Fruit fly (Drosophila melanogaster): ENCODE data around the gene CG6761.

CG6761 gene

dm6 chr3L:9678007-9678497 is 25.3 kb downstream of the CG6761 start (continued):
- TF ChIP-seq CG7839 (tag; optimal IDR thresholded peaks at IDR 0.05) (peak; percentile 13), tap (tag; optimal IDR thresholded peaks at IDR 0.05) (peak; percentile 2), Vsx1 (GFP tag; optimal IDR thresholded peaks at IDR 0.05) (peak; percentile 50), ranshi (GFP tag; IDR thresholded peaks at IDR 0.05) (0 out of 2 replicates have a peak, but pooled peaks have one; percentile 5), CG15479 (GFP tag; optimal IDR thresholded peaks at IDR 0.05) (peak; percentile 92), sqz (GFP tag; optimal IDR thresholded peaks at IDR 0.05) (peak; percentile 13), Optix (GFP tag; IDR thresholded peaks at IDR 0.05) (peak; percentile 12; the same call in 1 of the 3 replicates), tll (GFP tag; optimal IDR thresholded peaks at IDR 0.05) (peak in 1 of 2 experiments; percentile 42), CG18262 (tag; optimal IDR thresholded peaks at IDR 0.05) (peak; percentile 35), CG1233 (GFP tag; optimal IDR thresholded peaks at IDR 0.05) (peak; percentile 26), mam (GFP tag; optimal IDR thresholded peaks at IDR 0.05) (no peak), CG3838 (GFP tag; optimal IDR thresholded peaks at IDR 0.05) (no peak), gem (tag; optimal IDR thresholded peaks at IDR 0.05) (peak; percentile 18), seq (GFP tag; IDR thresholded peaks at IDR 0.05) (no peak), MTF-1 (GFP tag; optimal IDR thresholded peaks at IDR 0.05; ENCODE audit: borderline replicate concordance) (no peak), Dek (tag; optimal IDR thresholded peaks at IDR 0.05) (no peak), zen (tag; optimal IDR thresholded peaks at IDR 0.05) (peak; percentile 4), CG6791 (GFP tag; IDR thresholded peaks at IDR 0.05; ENCODE audit: partially characterized antibody) (0 out of 3 replicates have a peak, but pooled peaks have one; percentile 40), sens-2 (GFP tag; IDR thresholded peaks at IDR 0.05) (peak; percentile 30; the same call in 1 of the 2 replicates), rib (GFP tag; IDR thresholded peaks at IDR 0.05) (no peak), NC2β (GFP tag; optimal IDR thresholded peaks at IDR 0.05) (no peak), gro (GFP tag; optimal IDR thresholded peaks at IDR 0.05) (peak; percentile 14), row (GFP tag; IDR thresholded peaks at IDR 0.05) (peak; percentile 43; the same call in 1 of the 3 replicates), bsh (GFP tag; optimal IDR thresholded peaks at IDR 0.05) (peak; percentile 4 to 14), Xrp1 (GFP tag; IDR thresholded peaks at IDR 0.05) (peak; percentile 33; the same call in 1 of the 2 replicates), yki (optimal IDR thresholded peaks at IDR 0.05) (no peak), kni (GFP tag; optimal IDR thresholded peaks at IDR 0.05) (peak; percentile 24), sens (GFP tag) (peak; percentile 86), CG31388 (GFP tag; optimal IDR thresholded peaks at IDR 0.05) (no peak), Pdp1 (GFP tag; optimal IDR thresholded peaks at IDR 0.05) (peak in 1 of 2 experiments; percentile 37), CG3163 (GFP tag; optimal IDR thresholded peaks at IDR 0.05) (peak; percentile 17), chm (GFP tag; IDR thresholded peaks at IDR 0.05) (0 out of 2 replicates have a peak, but pooled peaks have one; percentile 7), CG4707 (GFP tag; optimal IDR thresholded peaks at IDR 0.05) (peak; percentile 16), CG15601 (tag; optimal IDR thresholded peaks at IDR 0.05) (peak; percentile 15), Ada2b (GFP tag; IDR thresholded peaks at IDR 0.05) (peak; percentile 3; the same call in 1 of the 2 replicates), cg (GFP tag; optimal IDR thresholded peaks at IDR 0.05) (peak; percentile 71), CG17361 (GFP tag; IDR thresholded peaks at IDR 0.05) (0 out of 3 replicates have a peak, but pooled peaks have one; percentile 35), CG10321 (GFP tag; IDR thresholded peaks at IDR 0.05) (peak; percentile 68), grau (tag; optimal IDR thresholded peaks at IDR 0.05) (peak; percentile 85), knrl (GFP tag; IDR thresholded peaks at IDR 0.05; ENCODE audit: partially characterized antibody) (0 out of 3 replicates have a peak, but pooled peaks have one; percentile 20), CG1603 (tag; optimal IDR thresholded peaks at IDR 0.05) (peak; percentile 36), CG1832 (GFP tag; optimal IDR thresholded peaks at IDR 0.05) (peak; percentile 69), Med (GFP tag) (peak; percentile 63), CG10209 (GFP tag; optimal IDR thresholded peaks at IDR 0.05) (peak; percentile 6), nom (GFP tag; optimal IDR thresholded peaks at IDR 0.05) (peak; percentile 19), CG2712 (tag; optimal IDR thresholded peaks at IDR 0.05) (peak; percentile 28), CG2202 (tag; optimal IDR thresholded peaks at IDR 0.05) (no peak)
